Fruit fly (Drosophila melanogaster) whole organism, embryonic: ENCODE results near the gene Tmhs.
A peak's percentile ranks its signal among the peaks of the same experiment; 100 is the strongest.

Source experiments
- Ada2b ChIP-seq: fragments of 200-800 bp; sonication (Bioruptor generic); IDR thresholded peaks from 2 replicates; pipeline ENCODE4 v1.3.6; 2022; ENCODE audit warnings: missing biosample characterization, missing genetic modification characterization
- CG10366 ChIP-seq: fragments of 200-800 bp; sonication (Bioruptor generic); IDR thresholded peaks from 2 replicates; pipeline ENCODE4 v1.3.6; 2022; ENCODE audit warnings: missing biosample characterization, missing genetic modification characterization
- CG10431 ChIP-seq: fragments of 200-800 bp; sonication (Bioruptor generic); optimal IDR thresholded peaks from 3 replicates; lab custom pipeline; 2018; ENCODE audit warnings: missing biosample characterization, mild to moderate bottlenecking, missing genetic modification characterization
- CG10979 ChIP-seq: fragments of 200-800 bp; sonication (Bioruptor generic); optimal IDR thresholded peaks from 2 replicates; lab custom pipeline; 2018; ENCODE audit warnings: missing biosample characterization, mild to moderate bottlenecking, missing genetic modification characterization, moderate library complexity
- CG11085 ChIP-seq: fragments of 200-800 bp; sonication (Bioruptor generic); IDR thresholded peaks from 2 replicates; pipeline ENCODE4 v1.3.6; 2022; ENCODE audit warnings: missing biosample characterization, missing genetic modification characterization
- CG12299 ChIP-seq: fragments of 200-800 bp; sonication (Bioruptor generic); optimal IDR thresholded peaks from 2 replicates; lab custom pipeline; 2018; ENCODE audit warnings: missing biosample characterization, mild to moderate bottlenecking, missing genetic modification characterization
- CG12391 ChIP-seq: fragments of 200-800 bp; sonication (Bioruptor generic); optimal IDR thresholded peaks from 3 replicates; lab custom pipeline; 2018; ENCODE audit warnings: missing biosample characterization, mild to moderate bottlenecking, missing genetic modification characterization, moderate library complexity
- CG13775 ChIP-seq: fragments of 200-800 bp; sonication (Bioruptor generic); optimal IDR thresholded peaks from 3 replicates; lab custom pipeline; 2017; ENCODE audit warnings: missing biosample characterization, mild to moderate bottlenecking, missing genetic modification characterization
- CG15479 ChIP-seq: fragments of 200-800 bp; sonication (Bioruptor generic); optimal IDR thresholded peaks from 3 replicates; lab custom pipeline; 2019; ENCODE audit warnings: missing biosample characterization, mild to moderate bottlenecking, missing genetic modification characterization, moderate library complexity
- CG16779 ChIP-seq: fragments of 200-800 bp; sonication (Bioruptor generic); IDR thresholded peaks from 2 replicates; pipeline ENCODE4 v1.3.6; 2022; ENCODE audit warnings: missing biosample characterization, missing genetic modification characterization
- CG16813 ChIP-seq: fragments of 200-800 bp; sonication (Bioruptor generic); IDR thresholded peaks from 3 replicates; pipeline ENCODE4 v1.3.6; 2022; ENCODE audit warnings: missing biosample characterization, missing genetic modification characterization; ENCODE audit not compliant: partially characterized antibody
- CG17829 ChIP-seq: fragments of 200-800 bp; optimal IDR thresholded peaks from 2 replicates; lab custom pipeline; 2019; ENCODE audit warnings: missing biosample characterization, mild to moderate bottlenecking, missing genetic modification characterization, moderate library complexity
- CG31441 ChIP-seq: fragments of 200-800 bp; sonication (Bioruptor generic); IDR thresholded peaks from 2 replicates; pipeline ENCODE4 v1.3.6; 2022; ENCODE audit warnings: missing biosample characterization, missing genetic modification characterization
- CG3847 ChIP-seq: fragments of 200-800 bp; sonication (Bioruptor generic); IDR thresholded peaks from 2 replicates; pipeline ENCODE4 v1.3.6; 2022; ENCODE audit warnings: missing biosample characterization, missing genetic modification characterization
- CG6654 ChIP-seq: fragments of 200-800 bp; sonication (Bioruptor generic); optimal IDR thresholded peaks from 2 replicates; lab custom pipeline; 2017; ENCODE audit warnings: missing biosample characterization, mild to moderate bottlenecking, missing genetic modification characterization
- CG6765 ChIP-seq: fragments of 200-800 bp; sonication (Bioruptor generic); optimal IDR thresholded peaks from 3 replicates; lab custom pipeline; 2017; ENCODE audit warnings: missing biosample characterization, mild to moderate bottlenecking, missing genetic modification characterization
- CG8478 ChIP-seq: fragments of >200 bp; optimal IDR thresholded peaks from 2 replicates; lab custom pipeline; 2018
- CHES-1-like ChIP-seq: fragments of 200-800 bp; sonication (Bioruptor generic); optimal IDR thresholded peaks from 2 replicates; lab custom pipeline; 2016; ENCODE audit warnings: missing biosample characterization, missing genetic modification characterization
- CkIIα-i1 ChIP-seq: fragments of 200-800 bp; sonication (Bioruptor generic); IDR thresholded peaks from 2 replicates; pipeline ENCODE4 v1.3.6; 2022; ENCODE audit warnings: missing biosample characterization, missing genetic modification characterization
- D19B ChIP-seq: fragments of 200-800 bp; sonication (Bioruptor generic); optimal IDR thresholded peaks from 2 replicates; lab custom pipeline; 2017; ENCODE audit warnings: missing biosample characterization, mild to moderate bottlenecking, missing genetic modification characterization
- E2f1 ChIP-seq: fragments of 200-800 bp; sonication (Bioruptor generic); IDR thresholded peaks from 2 replicates; pipeline ENCODE4 v1.3.6; 2022; ENCODE audit warnings: missing biosample characterization, missing genetic modification characterization
- HmgZ ChIP-seq: fragments of 200-800 bp; sonication (Bioruptor generic); optimal IDR thresholded peaks from 2 replicates; lab custom pipeline; 2018; ENCODE audit warnings: missing biosample characterization, mild to moderate bottlenecking, missing genetic modification characterization
- Hr78 ChIP-seq, 2 experiments: fragments of 200-800 bp in 1 of 2; fragments of >200 bp in 1 of 2; sonication (Bioruptor generic) in 1 of 2; optimal IDR thresholded peaks; 2 replicates each; lab custom pipeline; 2017 to 2019; ENCODE audit warnings: missing biosample characterization in 2 of 2, missing genetic modification characterization in 2 of 2, mild to moderate bottlenecking in 1 of 2, moderate library complexity in 1 of 2
- Mes4 ChIP-seq: fragments of 200-800 bp; sonication (Bioruptor generic); optimal IDR thresholded peaks from 2 replicates; lab custom pipeline; 2016; ENCODE audit warnings: missing biosample characterization, missing genetic modification characterization
- Myb ChIP-seq: fragments of 200-800 bp; sonication (Bioruptor generic); optimal IDR thresholded peaks from 2 replicates; lab custom pipeline; 2016; ENCODE audit warnings: missing biosample characterization, missing genetic modification characterization
- Nf-YA ChIP-seq: fragments of 200-800 bp; sonication (Bioruptor generic); IDR thresholded peaks from 2 replicates; pipeline ENCODE4 v1.3.6; 2022; ENCODE audit warnings: missing biosample characterization, missing genetic modification characterization
- Oli ChIP-seq: fragments of 200-800 bp; sonication (Bioruptor generic); optimal IDR thresholded peaks from 2 replicates; lab custom pipeline; 2018; ENCODE audit warnings: missing biosample characterization, mild to moderate bottlenecking, missing genetic modification characterization, moderate library complexity
- Opbp ChIP-seq: fragments of 200-800 bp; sonication (Bioruptor generic); IDR thresholded peaks from 3 replicates; pipeline ENCODE4 v1.3.6; 2022; ENCODE audit warnings: missing biosample characterization, missing genetic modification characterization; ENCODE audit not compliant: partially characterized antibody
- Rfx ChIP-seq: fragments of 200-800 bp; sonication (Bioruptor generic); IDR thresholded peaks from 2 replicates; pipeline ENCODE4 v1.3.6; 2022; ENCODE audit warnings: missing biosample characterization, missing genetic modification characterization
- Spps ChIP-seq: fragments of 200-800 bp; sonication (Bioruptor generic); optimal IDR thresholded peaks from 2 replicates; lab custom pipeline; 2018; ENCODE audit warnings: missing biosample characterization, mild to moderate bottlenecking, missing genetic modification characterization
- Sry-β ChIP-seq: fragments of 200-800 bp; sonication (Bioruptor generic); optimal IDR thresholded peaks from 2 replicates; lab custom pipeline; 2018; ENCODE audit warnings: missing biosample characterization, mild to moderate bottlenecking, missing genetic modification characterization, moderate library complexity
- Trl ChIP-seq, 3 experiments: fragments of >200 bp in 2 of 3; fragments of 200-800 bp in 1 of 3; sonication (Bioruptor generic) in 1 of 3; optimal IDR thresholded peaks; 2 replicates in 1 of 3; 3 replicates in 2 of 3; lab custom pipeline; 2016 to 2017; ENCODE audit warnings: missing biosample characterization in 1 of 3, missing genetic modification characterization in 1 of 3
- ac ChIP-seq: fragments of 200-800 bp; sonication (Bioruptor generic); optimal IDR thresholded peaks from 3 replicates; lab custom pipeline; 2017; ENCODE audit warnings: missing biosample characterization, mild to moderate bottlenecking, missing genetic modification characterization
- al ChIP-seq: fragments of 200-800 bp; sonication (Bioruptor generic); IDR thresholded peaks from 2 replicates; pipeline ENCODE4 v1.3.6; 2022; ENCODE audit warnings: missing biosample characterization, missing genetic modification characterization
- amos ChIP-seq: fragments of 200-800 bp; sonication (Bioruptor generic); IDR thresholded peaks from 2 replicates; pipeline ENCODE4 v1.3.6; 2022; ENCODE audit warnings: missing biosample characterization, missing genetic modification characterization; ENCODE audit not compliant: partially characterized antibody
- az2 ChIP-seq: fragments of 200-800 bp; sonication (Bioruptor generic); optimal IDR thresholded peaks from 3 replicates; lab custom pipeline; 2016; ENCODE audit warnings: missing biosample characterization, missing genetic modification characterization
- br ChIP-seq: fragments of >200 bp; optimal IDR thresholded peaks from 2 replicates; lab custom pipeline; 2017
- fd102C ChIP-seq: fragments of 200-800 bp; sonication (Bioruptor generic); optimal IDR thresholded peaks from 2 replicates; lab custom pipeline; 2018; ENCODE audit warnings: missing biosample characterization, mild to moderate bottlenecking, missing genetic modification characterization, moderate library complexity
- gcm2 ChIP-seq: fragments of 200-800 bp; sonication (Bioruptor generic); optimal IDR thresholded peaks from 2 replicates; lab custom pipeline; 2016; ENCODE audit warnings: missing biosample characterization, missing genetic modification characterization
- gro ChIP-seq: fragments of 200-800 bp; sonication (Bioruptor generic); optimal IDR thresholded peaks from 2 replicates; lab custom pipeline; 2016; ENCODE audit warnings: missing biosample characterization, missing genetic modification characterization
- ken ChIP-seq: fragments of 200-800 bp; sonication (Bioruptor generic); IDR thresholded peaks from 3 replicates; pipeline ENCODE4 v1.3.6; 2022; ENCODE audit warnings: missing biosample characterization, missing genetic modification characterization
- lmd ChIP-seq: fragments of 200-800 bp; sonication (Bioruptor generic); IDR thresholded peaks from 2 replicates; pipeline ENCODE4 v1.3.6; 2022; ENCODE audit warnings: missing biosample characterization, missing genetic modification characterization
- nerfin-1 ChIP-seq: fragments of 200-800 bp; sonication (Bioruptor generic); optimal IDR thresholded peaks from 3 replicates; lab custom pipeline; 2019; ENCODE audit warnings: missing biosample characterization, mild to moderate bottlenecking, missing genetic modification characterization, moderate library complexity
- onecut ChIP-seq: fragments of 200-800 bp; sonication (Bioruptor generic); IDR thresholded peaks from 2 replicates; pipeline ENCODE4 v1.3.6; 2022; ENCODE audit warnings: missing biosample characterization, missing genetic modification characterization
- org-1 ChIP-seq: fragments of 200-800 bp; sonication (Bioruptor generic); optimal IDR thresholded peaks from 2 replicates; lab custom pipeline; 2017; ENCODE audit warnings: missing biosample characterization, missing genetic modification characterization
- otp ChIP-seq: fragments of 200-800 bp; sonication (Bioruptor generic); IDR thresholded peaks from 3 replicates; pipeline ENCODE4, ENCODE4 v1.3.6; 2022; ENCODE audit warnings: missing biosample characterization, missing genetic modification characterization
- pros ChIP-seq: fragments of 200-800 bp; sonication (Bioruptor generic); optimal IDR thresholded peaks from 3 replicates; lab custom pipeline; 2019; ENCODE audit warnings: missing biosample characterization, mild to moderate bottlenecking, missing genetic modification characterization, moderate library complexity
- ranshi ChIP-seq: fragments of 200-800 bp; sonication (Bioruptor generic); IDR thresholded peaks from 2 replicates; pipeline ENCODE4 v1.3.6; 2022; ENCODE audit warnings: missing biosample characterization, missing genetic modification characterization
- rib ChIP-seq: fragments of 200-800 bp; sonication (Bioruptor generic); IDR thresholded peaks from 2 replicates; pipeline ENCODE4 v1.3.6; 2022; ENCODE audit warnings: missing biosample characterization, missing genetic modification characterization
- sc ChIP-seq, 3 experiments: fragments of >200 bp in 2 of 3; fragments of 200-800 bp in 1 of 3; sonication (Bioruptor generic) in 1 of 3; optimal IDR thresholded peaks; 2 replicates in 2 of 3; 3 replicates in 1 of 3; lab custom pipeline; 2017; ENCODE audit warnings: mild to moderate bottlenecking in 1 of 3, missing biosample characterization in 1 of 3, missing genetic modification characterization in 1 of 3, missing genetic modification reagents in 1 of 3
- sob ChIP-seq: fragments of 200-800 bp; sonication (Bioruptor generic); IDR thresholded peaks from 2 replicates; pipeline ENCODE4 v1.3.6; 2022; ENCODE audit warnings: missing biosample characterization, missing genetic modification characterization

Tmhs gene

DNA sequence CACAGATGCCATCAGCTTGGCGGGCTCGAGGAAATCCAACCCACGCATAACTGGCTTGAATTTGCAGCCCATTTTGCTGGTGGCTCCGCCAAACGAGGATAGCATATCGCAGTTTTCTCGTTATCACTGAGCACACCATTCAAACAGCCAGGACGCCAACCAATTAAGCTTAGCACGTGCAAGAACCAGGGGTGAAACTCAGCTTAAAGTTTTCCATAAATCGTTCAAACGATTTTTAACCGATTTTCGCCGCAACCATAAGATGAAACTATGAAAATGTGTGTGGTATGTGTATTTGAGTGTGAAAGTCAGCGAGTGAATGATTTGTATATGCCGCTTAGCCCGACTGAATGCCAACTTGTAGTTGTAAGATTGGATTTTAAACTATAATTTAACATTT, 5.5 kb downstream of the Tmhs start (continued):
- TF ChIP-seq CG17829 (tag; lab: Kevin White, UChicago): no peak
- no peak for TF ChIP-seq CG12391 (tag; lab: Kevin White, UChicago)
- TF ChIP-seq CG11085 (GFP tag; lab: Robert Waterston, UW): no peak
- no peak for TF ChIP-seq lmd (GFP tag; lab: Robert Waterston, UW)
- no peak for TF ChIP-seq ac (GFP tag; lab: Kevin White, UChicago)
- no peak for TF ChIP-seq fd102C (GFP tag; lab: Kevin White, UChicago)
- TF ChIP-seq ranshi (GFP tag; lab: Robert Waterston, UW): no peak
- no peak for TF ChIP-seq CG8478 (lab: Kevin White, UChicago)
- TF ChIP-seq HmgZ (tag; lab: Kevin White, UChicago): peak; percentile 20
- no peak for TF ChIP-seq D19B (GFP tag; lab: Kevin White, UChicago)
- no peak for TF ChIP-seq gro
- peak; percentile 22; the same call in 1 of the 2 replicates for TF ChIP-seq amos (GFP tag; lab: Robert Waterston, UW)
- TF ChIP-seq otp (GFP tag; lab: Robert Waterston, UW): peak; percentile 38; the same call in 1 of the 3 replicates
- no peak for TF ChIP-seq CG16779 (GFP tag; lab: Robert Waterston, UW)
- no peak for TF ChIP-seq CG31441
- TF ChIP-seq Sry-β (GFP tag; lab: Kevin White, UChicago): no peak
- peak; percentile 37; the same call in 1 of the 2 replicates for TF ChIP-seq Nf-YA (GFP tag; lab: Robert Waterston, UW)
- no peak for TF ChIP-seq CG10366
- no peak for TF ChIP-seq Mes4
- TF ChIP-seq CG6654 (GFP tag; lab: Kevin White, UChicago): peak; percentile 9
- TF ChIP-seq CkIIα-i1: no peak
- TF ChIP-seq Oli (tag; lab: Kevin White, UChicago): no peak
- no peak for TF ChIP-seq rib (GFP tag; lab: Robert Waterston, UW)
- TF ChIP-seq CG13775 (GFP tag; lab: Kevin White, UChicago): no peak
- no peak for TF ChIP-seq az2 (GFP tag; lab: Kevin White, UChicago)
- peak; percentile 91 for TF ChIP-seq Myb (GFP tag; lab: Kevin White, UChicago)
- TF ChIP-seq Trl (optimal IDR thresholded peaks at IDR 0.05; lab: Kevin White, UChicago): no peak
- TF ChIP-seq Trl (GFP tag; optimal IDR thresholded peaks at IDR 0.05; lab: Kevin White, UChicago): no peak
- TF ChIP-seq Hr78 (GFP tag; optimal IDR thresholded peaks at IDR 0.05; lab: Kevin White, UChicago): no peak
- no peak for TF ChIP-seq CHES-1-like (GFP tag; lab: Kevin White, UChicago)
- no peak for TF ChIP-seq E2f1 (GFP tag; lab: Robert Waterston, UW)
- TF ChIP-seq Ada2b (GFP tag; lab: Robert Waterston, UW): no peak
- peak; percentile 21; the same call in 1 of the 3 replicates for TF ChIP-seq Opbp (GFP tag; lab: Robert Waterston, UW)
- TF ChIP-seq CG12299 (tag; lab: Kevin White, UChicago): no peak
- TF ChIP-seq Spps (tag; lab: Kevin White, UChicago): no peak
- TF ChIP-seq CG6765 (GFP tag; lab: Kevin White, UChicago): no peak
- TF ChIP-seq ken (GFP tag; lab: Robert Waterston, UW): no peak
- TF ChIP-seq onecut (GFP tag; lab: Robert Waterston, UW): peak; percentile 39
- no peak for TF ChIP-seq al
- peak; percentile 45 for TF ChIP-seq Rfx (GFP tag; lab: Robert Waterston, UW)
- TF ChIP-seq CG15479 (GFP tag; lab: Kevin White, UChicago): no peak
- TF ChIP-seq pros (GFP tag; lab: Kevin White, UChicago): no peak
- TF ChIP-seq org-1 (GFP tag; lab: Kevin White, UChicago): no peak
- peak; percentile 26; the same call in 1 of the 2 replicates for TF ChIP-seq CG3847 (GFP tag; lab: Robert Waterston, UW)
- no peak for TF ChIP-seq sob (GFP tag; lab: Robert Waterston, UW)
- no peak for TF ChIP-seq br (lab: Kevin White, UChicago)
- TF ChIP-seq sc (optimal IDR thresholded peaks at IDR 0.05; lab: Kevin White, UChicago): no peak
- no peak for TF ChIP-seq sc (GFP tag; optimal IDR thresholded peaks at IDR 0.05; lab: Kevin White, UChicago)
- 0 out of 3 replicates have a peak, but pooled peaks have one; percentile 39 for TF ChIP-seq CG16813 (GFP tag; lab: Robert Waterston, UW)
- no peak for TF ChIP-seq CG10431
- TF ChIP-seq CG10979: peak; percentile 20
- TF ChIP-seq nerfin-1 (tag; lab: Kevin White, UChicago): no peak
- TF ChIP-seq gcm2 (GFP tag; lab: Kevin White, UChicago): no peak
